Fruit fly (Drosophila melanogaster) whole organism, adult: ENCODE measurements around the gene CG10863.

Experiments used
- CG11617 ChIP-seq: fragments of 200-800 bp; sonication (Bioruptor generic); optimal IDR thresholded peaks from 2 replicates; lab custom pipeline; 2017; ENCODE audit warnings: mild to moderate bottlenecking, missing biosample characterization, missing genetic modification reagents, missing genetic modification characterization
- CG12768 ChIP-seq: fragments of 200-800 bp; sonication (Bioruptor generic); optimal IDR thresholded peaks from 2 replicates; lab custom pipeline; 2017; ENCODE audit warnings: missing biosample characterization, missing genetic modification characterization, mild to moderate bottlenecking, moderate library complexity, missing genetic modification reagents
- CG14711 ChIP-seq: fragments of 200-800 bp; sonication (Bioruptor generic); optimal IDR thresholded peaks from 2 replicates; lab custom pipeline; 2018; ENCODE audit warnings: missing biosample characterization, mild to moderate bottlenecking, missing genetic modification characterization, moderate library complexity
- CG1620 ChIP-seq: fragments of 200-800 bp; sonication (Bioruptor generic); optimal IDR thresholded peaks from 2 replicates; lab custom pipeline; 2016; ENCODE audit warnings: missing biosample characterization, missing genetic modification characterization
- CG33017 ChIP-seq: fragments of 200-800 bp; sonication (Bioruptor generic); optimal IDR thresholded peaks from 2 replicates; lab custom pipeline; 2018; ENCODE audit warnings: missing biosample characterization, mild to moderate bottlenecking, missing genetic modification characterization, moderate library complexity
- CG5204 ChIP-seq: fragments of 200-800 bp; sonication (Bioruptor generic); optimal IDR thresholded peaks from 2 replicates; lab custom pipeline; 2016; ENCODE audit warnings: missing biosample characterization, missing genetic modification characterization
- CG7045 ChIP-seq: fragments of 200-800 bp; sonication (Bioruptor generic); optimal IDR thresholded peaks from 2 replicates; lab custom pipeline; 2017; ENCODE audit warnings: missing biosample characterization, mild to moderate bottlenecking, missing genetic modification characterization
- CG7101 ChIP-seq: fragments of 200-800 bp; sonication (Bioruptor generic); optimal IDR thresholded peaks from 2 replicates; lab custom pipeline; 2018; ENCODE audit warnings: missing biosample characterization, mild to moderate bottlenecking, missing genetic modification characterization, moderate library complexity
- Clk ChIP-seq: fragments of 200-800 bp; sonication (Bioruptor generic); optimal IDR thresholded peaks from 2 replicates; lab custom pipeline; 2017; ENCODE audit warnings: missing biosample characterization, missing genetic modification characterization
- Crg-1 ChIP-seq: fragments of 200-800 bp; sonication (Bioruptor generic); optimal IDR thresholded peaks from 2 replicates; lab custom pipeline; 2016; ENCODE audit warnings: missing biosample characterization, missing genetic modification characterization
- Hr96 ChIP-seq: fragments of 200-800 bp; sonication (Bioruptor generic); optimal IDR thresholded peaks from 2 replicates; lab custom pipeline; 2016; ENCODE audit warnings: missing biosample characterization, missing genetic modification characterization
- Mnt ChIP-seq: fragments of 200-800 bp; sonication (Bioruptor generic); optimal IDR thresholded peaks from 2 replicates; lab custom pipeline; 2016; ENCODE audit warnings: missing biosample characterization, mild to moderate bottlenecking, missing genetic modification characterization
- bab1 ChIP-seq: fragments of 200-800 bp; sonication (Bioruptor generic); optimal IDR thresholded peaks from 3 replicates; lab custom pipeline; 2019; ENCODE audit warnings: missing biosample characterization, mild to moderate bottlenecking, missing genetic modification characterization, moderate library complexity
- cic ChIP-seq: fragments of 200-800 bp; sonication (Bioruptor generic); optimal IDR thresholded peaks from 2 replicates; lab custom pipeline; 2017; ENCODE audit warnings: missing biosample characterization, mild to moderate bottlenecking, missing genetic modification characterization, moderate library complexity
- cnc ChIP-seq, 2 experiments: fragments of >200 bp; optimal IDR thresholded peaks; 2 replicates each; lab custom pipeline; 2017
- kay ChIP-seq: fragments of 200-800 bp; sonication (Bioruptor generic); peaks from one replicate; lab custom pipeline; 2016; ENCODE audit warnings: missing biosample characterization, missing genetic modification characterization, borderline replicate concordance
- ovo ChIP-seq: fragments of 200-800 bp; sonication (Bioruptor generic); optimal IDR thresholded peaks from 2 replicates; lab custom pipeline; 2016; ENCODE audit warnings: missing biosample characterization, missing genetic modification characterization
- pad ChIP-seq: fragments of 200-800 bp; sonication (Bioruptor generic); optimal IDR thresholded peaks from 3 replicates; lab custom pipeline; 2017; ENCODE audit warnings: missing biosample characterization, missing genetic modification characterization, mild to moderate bottlenecking, moderate library complexity, missing genetic modification reagents
- tj ChIP-seq: fragments of 200-800 bp; sonication (Bioruptor generic); optimal IDR thresholded peaks from 3 replicates; lab custom pipeline; 2017; ENCODE audit warnings: missing biosample characterization, mild to moderate bottlenecking, missing genetic modification characterization, moderate library complexity
- toe ChIP-seq: fragments of 200-800 bp; sonication (Bioruptor generic); optimal IDR thresholded peaks from 2 replicates; lab custom pipeline; 2016; ENCODE audit warnings: missing biosample characterization, missing genetic modification characterization

CG10863 gene

dm6 chr3L:3942241-3943028 is at the start of gene CG10863, which contains the start of gene CG14982:
Gene CG10863, minus strand, starts transcription at chr3L:3942465.
Gene CG14982, plus strand, starts transcription at chr3L:3942710.
- TF ChIP-seq CG11617 (GFP tag; lab: Kevin White, UChicago) (peak; percentile 15), Clk (no peak), bab1 (GFP tag; lab: Kevin White, UChicago) (peak; percentile 28), ovo (GFP tag; lab: Kevin White, UChicago) (no peak), CG7101 (tag; lab: Kevin White, UChicago) (peak; percentile 50), toe (GFP tag; lab: Kevin White, UChicago) (no peak), Crg-1 (peak; percentile 7), CG33017 (tag; lab: Kevin White, UChicago) (peak; percentile 55), Mnt (GFP tag; lab: Kevin White, UChicago) (peak; percentile 87), tj (GFP tag; lab: Kevin White, UChicago) (no peak), CG5204 (GFP tag; lab: Kevin White, UChicago) (no peak), cic (GFP tag; lab: Kevin White, UChicago) (peak; percentile 87), pad (peak; percentile 10), CG12768 (peak; percentile 54), kay (no peak), cnc (optimal IDR thresholded peaks at IDR 0.05; lab: Kevin White, UChicago) (no peak), CG7045 (GFP tag; lab: Kevin White, UChicago) (no peak), CG14711 (tag; lab: Kevin White, UChicago) (peak; percentile 34), CG1620 (GFP tag; lab: Kevin White, UChicago) (peak; percentile 25), Hr96 (peak; percentile 49)

DNA sequence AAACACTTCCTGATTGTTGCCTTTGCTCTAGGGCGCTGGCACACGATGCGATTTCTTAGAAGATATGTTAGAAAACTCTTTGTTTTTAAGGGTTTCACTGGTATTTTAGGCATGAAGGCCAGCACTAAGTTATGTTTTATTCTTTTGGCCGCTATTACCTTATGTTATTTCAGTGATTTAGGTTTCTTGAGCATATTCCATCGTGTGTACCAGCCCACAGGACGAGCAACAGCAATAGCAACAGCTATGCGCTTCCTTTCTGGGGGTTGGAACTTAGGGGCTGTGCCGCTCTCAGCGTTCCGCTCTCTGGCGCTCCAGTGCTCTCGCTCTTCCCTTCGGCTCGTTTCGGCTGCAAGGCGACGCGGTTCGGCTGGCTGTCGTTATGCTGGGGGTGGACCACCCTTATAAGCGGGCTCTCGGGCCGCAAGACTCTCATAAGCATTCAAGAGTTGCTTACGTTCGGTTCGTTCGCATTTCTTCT is 41.2 kb upstream of the CG10863 start, which contains the start of gene scrt:
Gene scrt (plus strand): TSS at position 431 of the 481 bp plus-strand sequence.
- TF ChIP-seq cic (GFP tag; lab: Kevin White, UChicago) (no peak), cnc (optimal IDR thresholded peaks at IDR 0.05; lab: Kevin White, UChicago) (no peak), kay (no peak), CG12768 (no peak), CG7045 (GFP tag; lab: Kevin White, UChicago) (peak; percentile 48), Hr96 (peak; percentile 9), ovo (GFP tag; lab: Kevin White, UChicago) (no peak), CG14711 (tag; lab: Kevin White, UChicago) (no peak), Clk (no peak), tj (GFP tag; lab: Kevin White, UChicago) (peak; percentile 16), CG11617 (GFP tag; lab: Kevin White, UChicago) (peak; percentile 10), Mnt (GFP tag; lab: Kevin White, UChicago) (no peak), Crg-1 (no peak), CG7101 (tag; lab: Kevin White, UChicago) (no peak), pad (peak; percentile 55), CG33017 (tag; lab: Kevin White, UChicago) (no peak)

dm6 chr3L:3980027-3980426 is 37.8 kb upstream of the CG10863 start:
- TF ChIP-seq CG14711 (tag; lab: Kevin White, UChicago) (no peak), cic (GFP tag; lab: Kevin White, UChicago) (no peak), CG1620 (GFP tag; lab: Kevin White, UChicago) (no peak), CG12768 (no peak), CG33017 (tag; lab: Kevin White, UChicago) (no peak), tj (GFP tag; lab: Kevin White, UChicago) (no peak), kay (no peak), CG7101 (tag; lab: Kevin White, UChicago) (no peak), CG11617 (GFP tag; lab: Kevin White, UChicago) (no peak), Mnt (GFP tag; lab: Kevin White, UChicago) (no peak), CG5204 (GFP tag; lab: Kevin White, UChicago) (no peak), Crg-1 (no peak), cnc (optimal IDR thresholded peaks at IDR 0.05; lab: Kevin White, UChicago) (no peak), pad (no peak), ovo (GFP tag; lab: Kevin White, UChicago) (no peak), Hr96 (no peak)

DNA sequence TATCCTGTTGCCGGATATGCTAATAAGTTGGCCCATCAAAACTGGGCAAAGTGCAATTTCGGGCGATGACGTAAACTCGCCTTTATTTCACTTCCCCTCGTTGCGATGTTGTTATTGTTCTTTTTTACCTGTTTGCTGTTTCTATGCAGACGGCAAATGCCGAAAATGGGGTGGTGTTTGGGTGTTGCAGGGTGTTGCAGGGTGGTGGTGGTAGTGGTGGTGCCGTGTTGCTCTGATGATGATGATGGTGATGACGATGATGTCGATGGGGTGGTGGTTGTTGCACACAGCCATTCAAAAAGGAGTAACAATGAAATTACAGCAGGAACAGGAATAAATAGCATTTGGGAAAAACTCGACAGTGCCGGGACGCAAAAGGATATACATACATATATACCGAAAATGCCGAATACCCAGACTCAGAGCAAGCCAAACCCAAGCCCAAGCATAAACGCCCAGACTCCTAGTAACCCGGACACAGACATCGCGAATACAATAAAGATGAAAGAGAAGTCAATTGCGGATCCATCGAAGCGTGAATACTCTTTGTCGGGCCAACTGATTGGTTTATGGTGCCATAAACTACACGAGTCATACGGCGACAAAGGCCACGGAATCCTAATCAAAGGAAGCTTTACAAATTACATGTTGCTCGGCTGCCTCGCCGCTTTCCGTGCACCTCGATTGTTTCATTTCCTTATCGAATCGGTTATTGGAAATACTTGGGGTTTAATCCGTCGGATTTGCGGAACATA is 36.7 kb upstream of the CG10863 start:
- no peak for TF ChIP-seq CG11617 (GFP tag; lab: Kevin White, UChicago)
- no peak for TF ChIP-seq CG14711 (tag; lab: Kevin White, UChicago)
- TF ChIP-seq CG5204 (GFP tag; lab: Kevin White, UChicago), result no peak
- no peak for TF ChIP-seq tj (GFP tag; lab: Kevin White, UChicago)
- TF ChIP-seq Mnt (GFP tag; lab: Kevin White, UChicago), result no peak
- TF ChIP-seq CG7101 (tag; lab: Kevin White, UChicago), result no peak
- TF ChIP-seq Hr96, result no peak
- no peak for TF ChIP-seq ovo (GFP tag; lab: Kevin White, UChicago)
- no peak for TF ChIP-seq bab1 (GFP tag; lab: Kevin White, UChicago)
- TF ChIP-seq CG33017 (tag; lab: Kevin White, UChicago), result no peak
- TF ChIP-seq Clk, result no peak
- TF ChIP-seq cnc (optimal IDR thresholded peaks at IDR 0.05; lab: Kevin White, UChicago), result no peak
- no peak for TF ChIP-seq Crg-1
- TF ChIP-seq CG12768, result no peak
- TF ChIP-seq cic (GFP tag; lab: Kevin White, UChicago), result no peak
- TF ChIP-seq CG7045 (GFP tag; lab: Kevin White, UChicago), result no peak
- no peak for TF ChIP-seq kay
